Fruit fly (Drosophila melanogaster) whole organism, prepupa: ENCODE measurements around the gene CG12012.

Source experiments
- Blimp-1 ChIP-seq: fragments of 200-800 bp; sonication (Bioruptor generic); optimal IDR thresholded peaks from 3 replicates; lab custom pipeline; 2017; ENCODE audit warnings: missing biosample characterization, missing genetic modification characterization, mild to moderate bottlenecking, moderate library complexity, missing genetic modification reagents
- CG10669 ChIP-seq: fragments of 200-800 bp; sonication (Bioruptor generic); optimal IDR thresholded peaks from 3 replicates; lab custom pipeline; 2018; ENCODE audit warnings: missing biosample characterization, mild to moderate bottlenecking, missing genetic modification characterization, moderate library complexity
- CG11902 ChIP-seq: fragments of 200-800 bp; sonication (Bioruptor generic); optimal IDR thresholded peaks from 3 replicates; lab custom pipeline; 2016; ENCODE audit warnings: missing biosample characterization, missing genetic modification characterization
- CG15336 ChIP-seq: fragments of 200-800 bp; sonication (Bioruptor generic); IDR thresholded peaks from 2 replicates; pipeline ENCODE4 v1.3.6; 2022; ENCODE audit warnings: missing biosample characterization, missing genetic modification characterization
- CG16779 ChIP-seq: fragments of 200-800 bp; sonication (Bioruptor generic); optimal IDR thresholded peaks from 3 replicates; lab custom pipeline; 2017; ENCODE audit warnings: missing biosample characterization, mild to moderate bottlenecking, missing genetic modification characterization
- CG31627 ChIP-seq: fragments of 200-800 bp; sonication (Bioruptor generic); optimal IDR thresholded peaks from 3 replicates; lab custom pipeline; 2016; ENCODE audit warnings: missing biosample characterization, missing genetic modification characterization
- CG32006 ChIP-seq: fragments of 200-800 bp; sonication (Bioruptor generic); optimal IDR thresholded peaks from 3 replicates; lab custom pipeline; 2017; ENCODE audit warnings: missing biosample characterization, mild to moderate bottlenecking, missing genetic modification characterization
- CG34406 ChIP-seq: fragments of 200-800 bp; sonication (Bioruptor generic); optimal IDR thresholded peaks from 3 replicates; lab custom pipeline; 2016; ENCODE audit warnings: missing biosample characterization, missing genetic modification characterization
- CG3919 ChIP-seq: fragments of 200-800 bp; sonication (Bioruptor generic); optimal IDR thresholded peaks from 3 replicates; lab custom pipeline; 2016; ENCODE audit warnings: missing biosample characterization, missing genetic modification characterization
- CG4318 ChIP-seq: fragments of 200-800 bp; sonication (Bioruptor generic); optimal IDR thresholded peaks from 3 replicates; lab custom pipeline; 2017; ENCODE audit warnings: missing biosample characterization, mild to moderate bottlenecking, missing genetic modification characterization
- CG6163 ChIP-seq: fragments of 200-800 bp; sonication (Bioruptor generic); IDR thresholded peaks from 3 replicates; pipeline ENCODE4 v1.3.6; 2022; ENCODE audit warnings: missing biosample characterization, missing genetic modification characterization
- CG6792 ChIP-seq: fragments of 200-800 bp; sonication (Bioruptor generic); optimal IDR thresholded peaks from 3 replicates; lab custom pipeline; 2016; ENCODE audit warnings: missing biosample characterization, missing genetic modification characterization
- CG7368 ChIP-seq: fragments of 200-800 bp; sonication (Bioruptor generic); optimal IDR thresholded peaks from 3 replicates; lab custom pipeline; 2016; ENCODE audit warnings: missing biosample characterization, missing genetic modification characterization
- CG8319 ChIP-seq: fragments of 200-800 bp; sonication (Bioruptor generic); optimal IDR thresholded peaks from 3 replicates; lab custom pipeline; 2016; ENCODE audit warnings: missing biosample characterization, missing genetic modification characterization
- CG8632 ChIP-seq: fragments of 200-800 bp; sonication (Bioruptor generic); optimal IDR thresholded peaks from 3 replicates; lab custom pipeline; 2016; ENCODE audit warnings: missing biosample characterization, missing genetic modification characterization
- Eip93F ChIP-seq: fragments of 200-800 bp; sonication (Bioruptor generic); optimal IDR thresholded peaks from 2 replicates; lab custom pipeline; 2016; ENCODE audit warnings: missing biosample characterization, mild to moderate bottlenecking, missing genetic modification characterization
- Ets21C ChIP-seq: fragments of 200-800 bp; sonication (Bioruptor generic); optimal IDR thresholded peaks from 3 replicates; lab custom pipeline; 2016; ENCODE audit warnings: missing biosample characterization, missing genetic modification characterization
- Gug ChIP-seq: fragments of 200-800 bp; sonication (Bioruptor generic); IDR thresholded peaks from 2 replicates; pipeline ENCODE4 v1.3.6; 2022; ENCODE audit warnings: missing biosample characterization, missing genetic modification characterization
- Hr38 ChIP-seq: sonication (Bioruptor generic); optimal IDR thresholded peaks from 2 replicates; lab custom pipeline; 2016; ENCODE audit warnings: missing biosample characterization, missing genetic modification characterization
- Hr39 ChIP-seq: fragments of 200-800 bp; sonication (Bioruptor generic); optimal IDR thresholded peaks from 2 replicates; lab custom pipeline; 2016; ENCODE audit warnings: missing biosample characterization, missing genetic modification characterization
- Hr4 ChIP-seq: fragments of 200-800 bp; sonication (Bioruptor generic); optimal IDR thresholded peaks from 3 replicates; lab custom pipeline; 2016; ENCODE audit warnings: missing biosample characterization, missing genetic modification characterization
- Lpt ChIP-seq: fragments of 200-800 bp; sonication (Bioruptor generic); optimal IDR thresholded peaks from 3 replicates; lab custom pipeline; 2016; ENCODE audit warnings: missing biosample characterization, missing genetic modification characterization
- Met ChIP-seq: fragments of 200-800 bp; sonication (Bioruptor generic); optimal IDR thresholded peaks from 3 replicates; lab custom pipeline; 2016; ENCODE audit warnings: missing biosample characterization, missing genetic modification characterization
- OdsH ChIP-seq: fragments of 200-800 bp; sonication (Bioruptor generic); optimal IDR thresholded peaks from 3 replicates; lab custom pipeline; 2016; ENCODE audit warnings: missing biosample characterization, missing genetic modification characterization
- Smox ChIP-seq: fragments of 200-800 bp; sonication (Bioruptor generic); optimal IDR thresholded peaks from 3 replicates; lab custom pipeline; 2016; ENCODE audit warnings: missing biosample characterization, missing genetic modification characterization
- Sox102F ChIP-seq: fragments of 200-800 bp; sonication (Bioruptor generic); optimal IDR thresholded peaks from 2 replicates; lab custom pipeline; 2016; ENCODE audit warnings: missing biosample characterization, mild to moderate bottlenecking, missing genetic modification characterization
- Sox14 ChIP-seq: fragments of 200-800 bp; sonication (Bioruptor generic); optimal IDR thresholded peaks from 3 replicates; lab custom pipeline; 2016; ENCODE audit warnings: missing biosample characterization, missing genetic modification characterization
- achi ChIP-seq: fragments of 200-800 bp; sonication (Bioruptor generic); optimal IDR thresholded peaks from 3 replicates; lab custom pipeline; 2016; ENCODE audit warnings: missing biosample characterization, missing genetic modification characterization
- dac ChIP-seq: fragments of 200-800 bp; sonication (Bioruptor generic); optimal IDR thresholded peaks from 2 replicates; lab custom pipeline; 2017; ENCODE audit warnings: missing biosample characterization, mild to moderate bottlenecking, missing genetic modification characterization
- dsx ChIP-seq: fragments of 200-800 bp; optimal IDR thresholded peaks from 3 replicates; lab custom pipeline; 2019; ENCODE audit warnings: missing biosample characterization, mild to moderate bottlenecking, missing genetic modification characterization, moderate library complexity; ENCODE audit not compliant: poor library complexity, severe bottlenecking
- eg ChIP-seq: fragments of 200-800 bp; sonication (Bioruptor generic); IDR thresholded peaks from 3 replicates; pipeline ENCODE4 v1.3.6; 2022; ENCODE audit warnings: missing biosample characterization, missing genetic modification characterization
- esn ChIP-seq: fragments of 200-800 bp; sonication (Bioruptor generic); optimal IDR thresholded peaks from 2 replicates; lab custom pipeline; 2016; ENCODE audit warnings: missing biosample characterization, mild to moderate bottlenecking, missing genetic modification characterization, moderate library complexity
- fd59A ChIP-seq: fragments of 200-800 bp; sonication (Bioruptor generic); optimal IDR thresholded peaks from 2 replicates; lab custom pipeline; 2017; ENCODE audit warnings: missing biosample characterization, mild to moderate bottlenecking, missing genetic modification characterization, missing genetic modification reagents
- fkh ChIP-seq: fragments of 200-800 bp; sonication (Bioruptor generic); optimal IDR thresholded peaks from 3 replicates; lab custom pipeline; 2017; ENCODE audit warnings: missing biosample characterization, mild to moderate bottlenecking, missing genetic modification characterization, moderate library complexity
- net ChIP-seq: fragments of 200-800 bp; sonication (Bioruptor generic); optimal IDR thresholded peaks from 3 replicates; lab custom pipeline; 2016; ENCODE audit warnings: missing biosample characterization, missing genetic modification characterization
- pdm3 ChIP-seq: fragments of 200-800 bp; sonication (Bioruptor generic); optimal IDR thresholded peaks from 3 replicates; lab custom pipeline; 2016; ENCODE audit warnings: missing biosample characterization, missing genetic modification characterization
- salr ChIP-seq, 2 experiments: fragments of 200-800 bp; sonication (Bioruptor generic); optimal IDR thresholded peaks; 3 replicates each; lab custom pipeline; 2016 to 2018; ENCODE audit warnings: missing biosample characterization in 2 of 2, missing genetic modification characterization in 2 of 2, mild to moderate bottlenecking in 1 of 2
- spab ChIP-seq: fragments of 200-800 bp; sonication (Bioruptor generic); optimal IDR thresholded peaks from 2 replicates; lab custom pipeline; 2017; ENCODE audit warnings: missing biosample characterization, mild to moderate bottlenecking, missing genetic modification characterization, missing genetic modification reagents
- ss ChIP-seq, 2 experiments: fragments of 200-800 bp; sonication (Bioruptor generic); optimal IDR thresholded peaks; 2 replicates in 1 of 2; 3 replicates in 1 of 2; lab custom pipeline; 2017 to 2018; ENCODE audit warnings: mild to moderate bottlenecking in 2 of 2, missing biosample characterization in 2 of 2, missing genetic modification characterization in 2 of 2, moderate library complexity in 1 of 2
- svp ChIP-seq: fragments of 200-800 bp; sonication (Bioruptor generic); peaks from one replicate; lab custom pipeline; 2016; ENCODE audit warnings: missing biosample characterization, missing genetic modification characterization
- vri ChIP-seq: fragments of 200-800 bp; sonication (Bioruptor generic); optimal IDR thresholded peaks from 3 replicates; lab custom pipeline; 2016; ENCODE audit warnings: missing biosample characterization, mild to moderate bottlenecking, missing genetic modification characterization

CG12012 gene

dm6 chr3L:3400555-3401198 lies 24.1 kb downstream of the CG12012 start (continued):
- TF ChIP-seq Ets21C (no peak), Eip93F (no peak), svp (GFP tag; lab: Kevin White, UChicago) (peak; percentile 46), Sox102F (GFP tag; lab: Kevin White, UChicago) (no peak), OdsH (GFP tag; lab: Kevin White, UChicago) (no peak), CG16779 (tag; lab: Kevin White, UChicago) (no peak), pdm3 (GFP tag; lab: Kevin White, UChicago) (no peak), Met (GFP tag; lab: Kevin White, UChicago) (no peak), CG31627 (no peak), CG32006 (GFP tag; lab: Kevin White, UChicago) (no peak), esn (GFP tag; lab: Kevin White, UChicago) (no peak), CG6163 (GFP tag; lab: Robert Waterston, UW) (peak; percentile 63), CG6792 (GFP tag; lab: Kevin White, UChicago) (no peak), Lpt (GFP tag; lab: Kevin White, UChicago) (peak; percentile 18), dac (GFP tag; lab: Kevin White, UChicago) (no peak), Hr39 (GFP tag; lab: Kevin White, UChicago) (no peak), CG3919 (GFP tag; lab: Kevin White, UChicago) (peak; percentile 6), Blimp-1 (GFP tag; lab: Kevin White, UChicago) (no peak), ss (GFP tag; optimal IDR thresholded peaks at IDR 0.05; lab: Kevin White, UChicago) (peak; percentile 11 to 38), Hr38 (GFP tag; lab: Kevin White, UChicago) (no peak), Smox (no peak), CG15336 (GFP tag; lab: Robert Waterston, UW) (peak; percentile 32), CG7368 (GFP tag; lab: Kevin White, UChicago) (no peak), CG11902 (no peak), CG10669 (no peak), CG8632 (no peak), CG8319 (no peak), eg (GFP tag; lab: Robert Waterston, UW) (peak; percentile 60; the same call in 2 of the 3 replicates), Sox14 (GFP tag; lab: Kevin White, UChicago) (no peak), achi (no peak), net (GFP tag; lab: Kevin White, UChicago) (peak; percentile 24), Hr4 (GFP tag; lab: Kevin White, UChicago) (no peak), salr (GFP tag; optimal IDR thresholded peaks at IDR 0.05; lab: Kevin White, UChicago) (peak in 1 of 2 experiments; percentile 2), Gug (GFP tag; lab: Robert Waterston, UW) (no peak), fkh (no peak), spab (GFP tag; lab: Kevin White, UChicago) (no peak), CG34406 (GFP tag; lab: Kevin White, UChicago) (no peak), CG4318 (GFP tag; lab: Kevin White, UChicago) (no peak), fd59A (GFP tag; lab: Kevin White, UChicago) (no peak)

DNA sequence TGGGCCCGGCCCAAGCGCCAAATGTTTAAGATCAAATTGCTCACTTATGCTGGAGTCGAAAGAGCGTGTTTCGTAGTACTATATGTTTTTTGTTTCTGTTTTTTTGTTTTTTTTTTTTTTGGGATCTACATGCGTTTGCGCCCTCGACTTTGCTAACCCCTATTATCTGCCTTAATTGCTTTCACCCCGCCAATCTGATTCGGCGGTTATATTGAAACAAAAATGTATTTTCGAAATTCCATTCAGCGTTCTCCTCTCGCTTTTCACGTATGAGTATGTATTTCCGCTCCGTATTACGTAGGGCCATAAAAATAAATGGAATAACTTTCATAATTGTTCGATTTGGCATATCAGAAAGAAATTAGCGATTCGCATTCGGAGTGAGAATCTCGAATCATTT lies 29.0 kb downstream of the CG12012 start:
- no peak for TF ChIP-seq dsx
- no peak for TF ChIP-seq esn (GFP tag; lab: Kevin White, UChicago)
- peak; percentile 29 for TF ChIP-seq vri
- TF ChIP-seq svp (GFP tag; lab: Kevin White, UChicago) = peak; percentile 97
